Fruit fly (Drosophila melanogaster) whole organism, pupa: Measurements from ENCODE around the gene CG32700.
A peak's percentile ranks its signal among the peaks of the same experiment; 100 is the strongest.

Experiments used
- CG10348 ChIP-seq: fragments of 200-800 bp; sonication (Bioruptor generic); IDR thresholded peaks from 2 replicates; pipeline ENCODE4 v1.3.6; 2022; ENCODE audit warnings: missing biosample characterization, missing genetic modification characterization
- CG12605 ChIP-seq: fragments of 200-800 bp; sonication (Bioruptor generic); IDR thresholded peaks from 2 replicates; pipeline ENCODE4 v1.3.6; 2022; ENCODE audit warnings: missing biosample characterization, missing genetic modification characterization
- CG13204 ChIP-seq: fragments of 200-800 bp; sonication (Bioruptor generic); optimal IDR thresholded peaks from 2 replicates; lab custom pipeline; 2018; ENCODE audit warnings: missing biosample characterization, mild to moderate bottlenecking, missing genetic modification characterization, moderate library complexity
- CG14655 ChIP-seq: fragments of 200-800 bp; sonication (Bioruptor generic); optimal IDR thresholded peaks from 3 replicates; lab custom pipeline; 2017; ENCODE audit warnings: mild to moderate bottlenecking, missing biosample characterization, missing genetic modification reagents, missing genetic modification characterization
- CG15710 ChIP-seq: fragments of 200-800 bp; sonication (Bioruptor generic); optimal IDR thresholded peaks from 2 replicates; lab custom pipeline; 2018; ENCODE audit warnings: missing biosample characterization, mild to moderate bottlenecking, missing genetic modification characterization, moderate library complexity
- CG17806 ChIP-seq: fragments of 200-800 bp; sonication (Bioruptor generic); optimal IDR thresholded peaks from 2 replicates; lab custom pipeline; 2018; ENCODE audit warnings: missing biosample characterization, mild to moderate bottlenecking, missing genetic modification characterization, moderate library complexity
- CG32121 ChIP-seq: fragments of 200-800 bp; sonication (Bioruptor generic); IDR thresholded peaks from 2 replicates; pipeline ENCODE4 v1.3.6; 2022; ENCODE audit warnings: missing biosample characterization, missing genetic modification characterization
- CG34367 ChIP-seq: fragments of 200-800 bp; sonication (Bioruptor generic); optimal IDR thresholded peaks from 2 replicates; lab custom pipeline; 2018; ENCODE audit warnings: missing biosample characterization, mild to moderate bottlenecking, missing genetic modification characterization
- CG4496 ChIP-seq: fragments of 200-800 bp; sonication (Bioruptor generic); IDR thresholded peaks from 3 replicates; pipeline ENCODE4 v1.3.6; 2022; ENCODE audit warnings: missing biosample characterization, missing genetic modification characterization
- CG8159 ChIP-seq: fragments of 200-800 bp; sonication (Bioruptor generic); optimal IDR thresholded peaks from 3 replicates; lab custom pipeline; 2018; ENCODE audit warnings: missing biosample characterization, mild to moderate bottlenecking, missing genetic modification characterization, moderate library complexity
- CG8301 ChIP-seq: fragments of 200-800 bp; sonication (Bioruptor generic); optimal IDR thresholded peaks from 2 replicates; lab custom pipeline; 2018; ENCODE audit warnings: missing biosample characterization, mild to moderate bottlenecking, missing genetic modification characterization
- CG9948 ChIP-seq: fragments of 200-800 bp; sonication (Bioruptor generic); optimal IDR thresholded peaks from 2 replicates; lab custom pipeline; 2018; ENCODE audit warnings: missing biosample characterization, mild to moderate bottlenecking, missing genetic modification characterization, moderate library complexity
- D1 ChIP-seq: fragments of 200-800 bp; sonication (Bioruptor generic); optimal IDR thresholded peaks from 2 replicates; lab custom pipeline; 2018; ENCODE audit warnings: missing biosample characterization, mild to moderate bottlenecking, missing genetic modification characterization, moderate library complexity
- EcR ChIP-seq: fragments of 200-800 bp; sonication (Bioruptor generic); optimal IDR thresholded peaks from 3 replicates; lab custom pipeline; 2019; ENCODE audit warnings: missing biosample characterization, missing genetic modification characterization, mild to moderate bottlenecking, moderate library complexity, missing genetic modification reagents
- Ets98B ChIP-seq: fragments of 200-800 bp; sonication (Bioruptor generic); IDR thresholded peaks from 2 replicates; pipeline ENCODE4 v1.3.6; 2022; ENCODE audit warnings: missing biosample characterization, missing genetic modification characterization
- Pif1A ChIP-seq: fragments of 200-800 bp; sonication (Bioruptor generic); optimal IDR thresholded peaks from 3 replicates; lab custom pipeline; 2016; ENCODE audit warnings: missing biosample characterization, missing genetic modification characterization
- Pif1B ChIP-seq: fragments of 200-800 bp; sonication (Bioruptor generic); optimal IDR thresholded peaks from 3 replicates; lab custom pipeline; 2016; ENCODE audit warnings: missing biosample characterization, missing genetic modification characterization
- Snoo ChIP-seq: fragments of 200-800 bp; sonication (Bioruptor generic); optimal IDR thresholded peaks from 3 replicates; lab custom pipeline; 2017; ENCODE audit warnings: missing biosample characterization, mild to moderate bottlenecking, missing genetic modification characterization, inconsistent platforms
- fd96Ca ChIP-seq: fragments of 200-800 bp; sonication (Bioruptor generic); IDR thresholded peaks from 3 replicates; pipeline ENCODE4 v1.3.6; 2022; ENCODE audit warnings: missing biosample characterization, missing genetic modification characterization
- gl ChIP-seq: fragments of 200-800 bp; sonication (Bioruptor generic); optimal IDR thresholded peaks from 2 replicates; lab custom pipeline; 2018; ENCODE audit warnings: missing biosample characterization, mild to moderate bottlenecking, missing genetic modification characterization
- rn ChIP-seq: fragments of 200-800 bp; sonication (Bioruptor generic); IDR thresholded peaks from 2 replicates; pipeline ENCODE4 v1.3.6; 2022; ENCODE audit warnings: missing biosample characterization, missing genetic modification characterization

Gene CG32700

dm6 chrX:9467066-9467465, 83.6 kb downstream of the CG32700 start:
- no peak for TF ChIP-seq Snoo (tag; lab: Kevin White, UChicago)
- TF ChIP-seq CG15710 = peak; percentile 61
- no peak for TF ChIP-seq CG14655
- TF ChIP-seq CG8159 = peak; percentile 78
- peak; percentile 35 for TF ChIP-seq CG34367 (tag; lab: Kevin White, UChicago)
- no peak for TF ChIP-seq CG4496 (GFP tag; lab: Robert Waterston, UW)
- TF ChIP-seq rn (GFP tag; lab: Robert Waterston, UW) = 0 out of 2 replicates have a peak, but pooled peaks have one; percentile 9
- peak; percentile 65 for TF ChIP-seq CG17806
- TF ChIP-seq CG9948 (tag; lab: Kevin White, UChicago) = peak; percentile 61

- TF ChIP-seq CG15710 (peak; percentile 12), CG32121 (GFP tag; lab: Robert Waterston, UW) (no peak; the same call in 1 of the 2 replicates), EcR (GFP tag; lab: Kevin White, UChicago) (peak; percentile 80), CG4496 (GFP tag; lab: Robert Waterston, UW) (no peak), fd96Ca (GFP tag; lab: Robert Waterston, UW) (peak; percentile 61; the same call in 2 of the 3 replicates), gl (tag; lab: Kevin White, UChicago) (peak; percentile 52), CG34367 (tag; lab: Kevin White, UChicago) (peak; percentile 39), CG8301 (no peak), rn (GFP tag; lab: Robert Waterston, UW) (no peak), CG10348 (no peak), Pif1A (GFP tag; lab: Kevin White, UChicago) (no peak), CG8159 (no peak), CG13204 (GFP tag; lab: Kevin White, UChicago) (peak; percentile 75), CG14655 (no peak), D1 (tag; lab: Kevin White, UChicago) (peak; percentile 3), CG12605 (GFP tag; lab: Robert Waterston, UW) (no peak; the same call in 1 of the 2 replicates)
These were observed 84.1 kb downstream of the CG32700 start for dm6 chrX:9466579-9466995.

- TF ChIP-seq CG8301 = peak; percentile 67
- peak; percentile 40 for TF ChIP-seq Pif1B (GFP tag; lab: Kevin White, UChicago)
- peak; percentile 52 for TF ChIP-seq CG9948 (tag; lab: Kevin White, UChicago)
- TF ChIP-seq fd96Ca (GFP tag; lab: Robert Waterston, UW) = peak; percentile 31; the same call in 1 of the 3 replicates
- TF ChIP-seq Pif1A (GFP tag; lab: Kevin White, UChicago) = peak; percentile 62
- TF ChIP-seq CG32121 (GFP tag; lab: Robert Waterston, UW) = peak; percentile 78
- TF ChIP-seq CG13204 (GFP tag; lab: Kevin White, UChicago) = no peak
- TF ChIP-seq CG14655 = peak; percentile 71
- peak; percentile 61; the same call in 2 of the 3 replicates for TF ChIP-seq CG4496 (GFP tag; lab: Robert Waterston, UW)
- peak; percentile 6 for TF ChIP-seq CG34367 (tag; lab: Kevin White, UChicago)
- TF ChIP-seq CG15710 = peak; percentile 45
- TF ChIP-seq CG8159 = peak; percentile 99
- peak; percentile 52 for TF ChIP-seq CG17806
- TF ChIP-seq EcR (GFP tag; lab: Kevin White, UChicago) = no peak
- TF ChIP-seq CG12605 (GFP tag; lab: Robert Waterston, UW) = peak; percentile 9; the same call in 1 of the 2 replicates
- no peak for TF ChIP-seq CG10348
- TF ChIP-seq Snoo (tag; lab: Kevin White, UChicago) = peak; percentile 20
- no peak for TF ChIP-seq gl (tag; lab: Kevin White, UChicago)
- TF ChIP-seq D1 (tag; lab: Kevin White, UChicago) = peak; percentile 58
- TF ChIP-seq Ets98B (GFP tag; lab: Robert Waterston, UW) = peak; percentile 63
- TF ChIP-seq rn (GFP tag; lab: Robert Waterston, UW) = 0 out of 2 replicates have a peak, but pooled peaks have one; percentile 5
These were observed 84.5 kb downstream of the CG32700 start for dm6 chrX:9466150-9466549.

- TF ChIP-seq CG34367 (tag; lab: Kevin White, UChicago) (peak; percentile 40), Pif1A (GFP tag; lab: Kevin White, UChicago) (peak; percentile 83), CG13204 (GFP tag; lab: Kevin White, UChicago) (no peak), CG4496 (GFP tag; lab: Robert Waterston, UW) (peak; percentile 90), CG17806 (peak; percentile 60), D1 (tag; lab: Kevin White, UChicago) (peak; percentile 5), Ets98B (GFP tag; lab: Robert Waterston, UW) (peak; percentile 83), CG12605 (GFP tag; lab: Robert Waterston, UW) (peak; percentile 62; the same call in 1 of the 2 replicates), CG10348 (no peak), CG15710 (peak; percentile 17), EcR (GFP tag; lab: Kevin White, UChicago) (peak; percentile 17), Pif1B (GFP tag; lab: Kevin White, UChicago) (peak; percentile 77), CG8159 (peak; percentile 42), rn (GFP tag; lab: Robert Waterston, UW) (peak; percentile 78), gl (tag; lab: Kevin White, UChicago) (no peak), CG14655 (peak; percentile 92), fd96Ca (GFP tag; lab: Robert Waterston, UW) (peak; percentile 86), CG32121 (GFP tag; lab: Robert Waterston, UW) (peak; percentile 85), Snoo (tag; lab: Kevin White, UChicago) (peak; percentile 16), CG9948 (tag; lab: Kevin White, UChicago) (peak; percentile 66), CG8301 (peak; percentile 85)
These were observed 89.9 kb downstream of the CG32700 start for dm6 chrX:9460618-9461245.

dm6 chrX:9456384-9456783, 94.3 kb downstream of the CG32700 start:
- peak; percentile 4 for TF ChIP-seq CG14655
- no peak for TF ChIP-seq CG17806
- TF ChIP-seq Ets98B (GFP tag; lab: Robert Waterston, UW) = no peak
- no peak for TF ChIP-seq CG12605 (GFP tag; lab: Robert Waterston, UW)
